Fruit fly (Drosophila melanogaster) Kc167 (cell line): ENCODE data around the gene CG2681.

ENCODE experiments used
- Myc ChIP-seq: fragments of >200 bp; optimal IDR thresholded peaks from 2 replicates; lab custom pipeline; 2017; ENCODE audit warnings: missing external identifiers
- Sin3A ChIP-seq: fragments of >200 bp; optimal IDR thresholded peaks from 2 replicates; lab custom pipeline; 2018; ENCODE audit warnings: missing external identifiers
- h ChIP-seq: fragments of >200 bp; optimal IDR thresholded peaks from 3 replicates; lab custom pipeline; 2018; ENCODE audit warnings: missing external identifiers
- insv ChIP-seq: fragments of >200 bp; optimal IDR thresholded peaks from 3 replicates; lab custom pipeline; 2018; ENCODE audit warnings: missing external identifiers
- psq ChIP-seq: fragments of >200 bp; optimal IDR thresholded peaks from 2 replicates; lab custom pipeline; 2017; ENCODE audit warnings: missing external identifiers
- ttk ChIP-seq: sonication (Bioruptor generic); optimal IDR thresholded peaks from 2 replicates; lab custom pipeline; 2017; ENCODE audit warnings: missing external identifiers

DNA sequence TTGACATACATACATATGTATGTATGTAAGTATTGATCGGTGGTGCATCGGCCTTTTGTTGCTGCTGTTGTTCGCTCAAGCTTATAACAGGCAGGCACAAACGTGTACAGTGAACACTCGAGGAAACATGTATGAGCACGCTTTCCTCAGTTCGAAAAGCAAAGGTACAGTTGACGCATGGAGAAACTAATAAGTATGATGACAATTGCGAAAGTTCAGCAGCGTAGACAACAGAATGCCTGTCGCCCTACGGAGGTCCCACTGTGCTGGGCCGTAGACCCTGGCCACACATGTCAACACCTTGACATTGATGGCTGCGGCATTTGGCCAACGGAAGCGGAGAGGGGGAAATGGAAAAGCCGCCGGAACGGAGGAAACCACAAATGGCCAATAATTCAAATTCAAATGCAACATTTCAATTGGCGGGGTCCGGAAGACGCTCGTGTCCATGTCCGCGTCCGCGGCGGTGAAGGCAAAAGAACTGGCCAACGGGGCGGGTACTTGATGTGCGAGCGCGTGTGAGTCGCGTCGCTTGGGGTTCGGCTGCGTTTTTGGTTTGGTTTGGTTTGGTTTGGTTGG lies at the start of gene CG2681:
- TF ChIP-seq Myc (no peak), h (lab: Kevin White, UChicago) (no peak), psq (no peak), Sin3A (no peak), ttk (lab: Kevin White, UChicago) (no peak), insv (no peak)
